Fruit fly (Drosophila melanogaster) S2 (cell line): ENCODE data around the gene CG15169.

Experiments used
- CG8478 ChIP-seq: fragments of >200 bp; optimal IDR thresholded peaks from 2 replicates; lab custom pipeline; 2018
- CTCF ChIP-seq, 2 experiments: fragments of >200 bp; optimal IDR thresholded peaks; 2 replicates each; lab custom pipeline; 2018

dm6 chr2L:19027246-19027886 is 36.5 kb downstream of the CG15169 start, which contains the start of gene Sidpn:
- TF ChIP-seq CTCF (optimal IDR thresholded peaks at IDR 0.05; lab: Kevin White, UChicago) (no peak), CG8478 (lab: Kevin White, UChicago) (no peak)
